Worm (Caenorhabditis elegans): ENCODE measurements around the gene apc-10.

DNA sequence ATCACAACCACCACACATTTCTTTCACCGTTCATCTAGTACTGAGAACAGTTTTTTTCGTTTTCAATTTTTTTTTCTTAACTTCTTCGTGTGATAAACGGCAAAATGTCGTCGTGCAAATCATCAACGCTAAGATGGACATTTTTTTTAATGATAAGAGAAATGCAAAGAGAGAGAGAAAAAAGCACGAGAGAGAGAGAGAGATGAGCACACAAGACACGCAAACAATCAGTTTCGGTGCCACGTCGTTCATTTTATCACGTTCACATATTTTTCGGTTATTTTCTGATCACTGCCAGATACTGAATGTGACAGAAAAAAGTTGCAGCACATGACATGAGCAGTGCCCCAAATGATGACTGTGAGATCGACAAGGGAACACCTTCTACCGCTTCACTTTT lies 42.0 kb upstream of the apc-10 start, which contains the start of gene egl-9:
- TF ChIP-seq elt-1 (tag; optimal IDR thresholded peaks at IDR 0.05), result no peak
- TF ChIP-seq ceh-9 (tag; optimal IDR thresholded peaks at IDR 0.05), result no peak
- TF ChIP-seq ztf-4 (tag; optimal IDR thresholded peaks at IDR 0.05), result no peak
- no peak for TF ChIP-seq nhr-25 (tag; optimal IDR thresholded peaks at IDR 0.05)
- TF ChIP-seq ceh-82 (tag; optimal IDR thresholded peaks at IDR 0.05), result no peak
- TF ChIP-seq lin-15B (tag; optimal IDR thresholded peaks at IDR 0.05), result no peak
- TF ChIP-seq aly-2 (tag; optimal IDR thresholded peaks at IDR 0.05), result no peak
- TF ChIP-seq eor-1 (tag; optimal IDR thresholded peaks at IDR 0.05), result no peak
- no peak for TF ChIP-seq fos-1 (tag; optimal IDR thresholded peaks at IDR 0.05)
- TF ChIP-seq skn-1 (tag; optimal IDR thresholded peaks at IDR 0.05), result no peak
- no peak for TF ChIP-seq sea-2 (GFP tag; optimal IDR thresholded peaks at IDR 0.05)
